Fruit fly (Drosophila melanogaster) whole organism, embryonic: ENCODE results near the gene CG14930.
A peak's percentile ranks its signal among the peaks of the same experiment; 100 is the strongest.

ENCODE experiments used
- Asciz ChIP-seq: fragments of 200-800 bp; sonication (Bioruptor generic); optimal IDR thresholded peaks from 2 replicates; lab custom pipeline; 2017; ENCODE audit warnings: missing biosample characterization, mild to moderate bottlenecking, missing genetic modification characterization, missing genetic modification reagents
- Atf3 ChIP-seq: fragments of 200-800 bp; sonication (Bioruptor generic); optimal IDR thresholded peaks from 3 replicates; lab custom pipeline; 2016; ENCODE audit warnings: missing biosample characterization, missing genetic modification characterization
- CG10147 ChIP-seq: fragments of 200-800 bp; sonication (Bioruptor generic); optimal IDR thresholded peaks from 2 replicates; lab custom pipeline; 2019; ENCODE audit warnings: missing biosample characterization, mild to moderate bottlenecking, missing genetic modification characterization, moderate library complexity
- CG11093 ChIP-seq: fragments of 200-800 bp; sonication (Bioruptor generic); IDR thresholded peaks from 3 replicates; pipeline ENCODE4 v1.3.6; 2022; ENCODE audit warnings: missing biosample characterization, missing genetic modification characterization
- CG12236 ChIP-seq: fragments of 200-800 bp; sonication (Bioruptor generic); optimal IDR thresholded peaks from 2 replicates; lab custom pipeline; 2016; ENCODE audit warnings: missing biosample characterization, missing genetic modification characterization
- CG12391 ChIP-seq: fragments of 200-800 bp; sonication (Bioruptor generic); optimal IDR thresholded peaks from 3 replicates; lab custom pipeline; 2018; ENCODE audit warnings: missing biosample characterization, mild to moderate bottlenecking, missing genetic modification characterization, moderate library complexity
- CG14710 ChIP-seq: fragments of 200-800 bp; sonication (Bioruptor generic); optimal IDR thresholded peaks from 3 replicates; lab custom pipeline; 2019; ENCODE audit warnings: missing biosample characterization, mild to moderate bottlenecking, missing genetic modification characterization, moderate library complexity
- CG15073 ChIP-seq: fragments of 200-800 bp; sonication (Bioruptor generic); optimal IDR thresholded peaks from 2 replicates; lab custom pipeline; 2016; ENCODE audit warnings: missing biosample characterization, missing genetic modification characterization
- CG15696 ChIP-seq: fragments of 200-800 bp; sonication (Bioruptor generic); optimal IDR thresholded peaks from 2 replicates; lab custom pipeline; 2019; ENCODE audit warnings: missing biosample characterization, mild to moderate bottlenecking, missing genetic modification characterization, moderate library complexity
- CG1832 ChIP-seq: fragments of 200-800 bp; sonication (Bioruptor generic); optimal IDR thresholded peaks from 2 replicates; lab custom pipeline; 2017; ENCODE audit warnings: missing biosample characterization, mild to moderate bottlenecking, missing genetic modification characterization, inconsistent platforms
- CG18599 ChIP-seq: fragments of 200-800 bp; sonication (Bioruptor generic); optimal IDR thresholded peaks from 3 replicates; lab custom pipeline; 2017; ENCODE audit warnings: missing biosample characterization, missing genetic modification characterization, mild to moderate bottlenecking, moderate library complexity, missing genetic modification reagents
- CG2875 ChIP-seq: fragments of 200-800 bp; sonication (Bioruptor generic); optimal IDR thresholded peaks from 2 replicates; lab custom pipeline; 2017; ENCODE audit warnings: missing biosample characterization, mild to moderate bottlenecking, missing genetic modification characterization, missing genetic modification reagents
- CG30020 ChIP-seq: fragments of 200-800 bp; optimal IDR thresholded peaks from 2 replicates; lab custom pipeline; 2019; ENCODE audit warnings: missing biosample characterization, mild to moderate bottlenecking, missing genetic modification characterization, moderate library complexity
- CG30403 ChIP-seq: fragments of 200-800 bp; sonication (Bioruptor generic); optimal IDR thresholded peaks from 3 replicates; lab custom pipeline; 2016; ENCODE audit warnings: missing biosample characterization, missing genetic modification characterization
- CG30431 ChIP-seq: fragments of 200-800 bp; sonication (Bioruptor generic); optimal IDR thresholded peaks from 2 replicates; lab custom pipeline; 2017; ENCODE audit warnings: missing biosample characterization, missing genetic modification characterization
- CG34422 ChIP-seq: fragments of 200-800 bp; sonication (Bioruptor generic); IDR thresholded peaks from 3 replicates; pipeline ENCODE4 v1.3.6; 2022; ENCODE audit warnings: missing biosample characterization, missing genetic modification characterization
- CG7745 ChIP-seq: fragments of 200-800 bp; sonication (Bioruptor generic); optimal IDR thresholded peaks from 2 replicates; lab custom pipeline; 2018; ENCODE audit warnings: missing biosample characterization, mild to moderate bottlenecking, missing genetic modification characterization, moderate library complexity
- CG8281 ChIP-seq: fragments of 200-800 bp; sonication (Bioruptor generic); optimal IDR thresholded peaks from 2 replicates; lab custom pipeline; 2018; ENCODE audit warnings: missing biosample characterization, mild to moderate bottlenecking, missing genetic modification characterization, moderate library complexity
- CkIIα-i1 ChIP-seq: fragments of 200-800 bp; sonication (Bioruptor generic); IDR thresholded peaks from 2 replicates; pipeline ENCODE4 v1.3.6; 2022; ENCODE audit warnings: missing biosample characterization, missing genetic modification characterization
- Dp ChIP-seq: fragments of 200-800 bp; sonication (Bioruptor generic); optimal IDR thresholded peaks from 2 replicates; lab custom pipeline; 2018; ENCODE audit warnings: missing biosample characterization, mild to moderate bottlenecking, missing genetic modification characterization, moderate library complexity
- Fer1 ChIP-seq: fragments of 200-800 bp; sonication (Bioruptor generic); optimal IDR thresholded peaks from 2 replicates; lab custom pipeline; 2017; ENCODE audit warnings: missing biosample characterization, mild to moderate bottlenecking, missing genetic modification characterization
- Fer3 ChIP-seq: fragments of 200-800 bp; sonication (Bioruptor generic); optimal IDR thresholded peaks from 2 replicates; lab custom pipeline; 2018; ENCODE audit warnings: missing biosample characterization, mild to moderate bottlenecking, missing genetic modification characterization, moderate library complexity
- Gsc ChIP-seq: fragments of 200-800 bp; sonication (Bioruptor generic); IDR thresholded peaks from 2 replicates; pipeline ENCODE4 v1.3.6; 2022; ENCODE audit warnings: missing biosample characterization, missing genetic modification characterization
- HLH3B ChIP-seq: fragments of 200-800 bp; sonication (Bioruptor generic); IDR thresholded peaks from 2 replicates; pipeline ENCODE4 v1.3.6; 2022; ENCODE audit warnings: missing biosample characterization, missing genetic modification characterization
- Jarid2 ChIP-seq: fragments of 200-800 bp; sonication (Bioruptor generic); optimal IDR thresholded peaks from 3 replicates; lab custom pipeline; 2017; ENCODE audit warnings: mild to moderate bottlenecking, missing biosample characterization, missing genetic modification reagents, missing genetic modification characterization
- Lim3 ChIP-seq: fragments of 200-800 bp; sonication (Bioruptor generic); IDR thresholded peaks from 2 replicates; pipeline ENCODE4 v1.3.6; 2022; ENCODE audit warnings: missing biosample characterization, missing genetic modification characterization
- NC2α ChIP-seq: fragments of 200-800 bp; sonication (Bioruptor generic); optimal IDR thresholded peaks from 2 replicates; lab custom pipeline; 2016; ENCODE audit warnings: missing biosample characterization, missing genetic modification characterization
- NFAT ChIP-seq: fragments of 200-800 bp; sonication (Bioruptor generic); IDR thresholded peaks from 2 replicates; pipeline ENCODE4 v1.3.6; 2022; ENCODE audit warnings: missing biosample characterization, missing genetic modification characterization
- Neu2 ChIP-seq: fragments of 200-800 bp; sonication (Bioruptor generic); optimal IDR thresholded peaks from 3 replicates; lab custom pipeline; 2016; ENCODE audit warnings: missing biosample characterization, missing genetic modification characterization, borderline replicate concordance
- Ravus ChIP-seq: fragments of 200-800 bp; sonication (Bioruptor generic); IDR thresholded peaks from 2 replicates; pipeline ENCODE4 v1.3.6; 2022; ENCODE audit warnings: missing biosample characterization, missing genetic modification characterization
- Rfx ChIP-seq: fragments of 200-800 bp; sonication (Bioruptor generic); IDR thresholded peaks from 2 replicates; pipeline ENCODE4 v1.3.6; 2022; ENCODE audit warnings: missing biosample characterization, missing genetic modification characterization
- TFAM ChIP-seq: fragments of 200-800 bp; sonication (Bioruptor generic); optimal IDR thresholded peaks from 2 replicates; lab custom pipeline; 2017; ENCODE audit warnings: missing biosample characterization, missing genetic modification characterization, inconsistent platforms
- Taf1 ChIP-seq: fragments of 200-800 bp; sonication (Bioruptor generic); IDR thresholded peaks from 2 replicates; pipeline ENCODE4 v1.3.6; 2022; ENCODE audit warnings: missing biosample characterization, missing genetic modification characterization
- ap ChIP-seq: fragments of 200-800 bp; sonication (Bioruptor generic); IDR thresholded peaks from 2 replicates; pipeline ENCODE4 v1.3.6; 2022; ENCODE audit warnings: missing biosample characterization, missing genetic modification characterization
- ash1 ChIP-seq: fragments of 200-800 bp; sonication (Bioruptor generic); optimal IDR thresholded peaks from 2 replicates; lab custom pipeline; 2018; ENCODE audit warnings: missing biosample characterization, mild to moderate bottlenecking, missing genetic modification characterization
- az2 ChIP-seq: fragments of 200-800 bp; sonication (Bioruptor generic); optimal IDR thresholded peaks from 3 replicates; lab custom pipeline; 2016; ENCODE audit warnings: missing biosample characterization, missing genetic modification characterization
- bab2 ChIP-seq: fragments of 200-800 bp; sonication (Bioruptor generic); optimal IDR thresholded peaks from 2 replicates; lab custom pipeline; 2016; ENCODE audit warnings: missing biosample characterization, missing genetic modification characterization
- cad ChIP-seq: fragments of >200 bp; optimal IDR thresholded peaks from 2 replicates; lab custom pipeline; 2017; ENCODE audit warnings: missing biosample characterization, missing genetic modification characterization
- da ChIP-seq: fragments of 200-800 bp; sonication (Bioruptor generic); optimal IDR thresholded peaks from 2 replicates; lab custom pipeline; 2016; ENCODE audit warnings: missing biosample characterization, missing genetic modification characterization
- disco-r ChIP-seq: fragments of 200-800 bp; sonication (Bioruptor generic); optimal IDR thresholded peaks from 2 replicates; lab custom pipeline; 2016; ENCODE audit warnings: missing biosample characterization, missing genetic modification characterization
- dmrt11E ChIP-seq: fragments of 200-800 bp; sonication (Bioruptor generic); optimal IDR thresholded peaks from 3 replicates; lab custom pipeline; 2018; ENCODE audit warnings: missing biosample characterization, mild to moderate bottlenecking, missing genetic modification characterization, moderate library complexity
- fu2 ChIP-seq: fragments of 200-800 bp; sonication (Bioruptor generic); optimal IDR thresholded peaks from 2 replicates; lab custom pipeline; 2016; ENCODE audit warnings: missing biosample characterization, missing genetic modification characterization
- gcm ChIP-seq: fragments of 200-800 bp; sonication (Bioruptor generic); optimal IDR thresholded peaks from 2 replicates; lab custom pipeline; 2019; ENCODE audit warnings: missing biosample characterization, mild to moderate bottlenecking, missing genetic modification characterization, moderate library complexity
- nau ChIP-seq: fragments of 200-800 bp; sonication (Bioruptor generic); optimal IDR thresholded peaks from 3 replicates; lab custom pipeline; 2017; ENCODE audit warnings: missing biosample characterization, mild to moderate bottlenecking, missing genetic modification characterization, missing genetic modification reagents
- pfk ChIP-seq: fragments of 200-800 bp; sonication (Bioruptor generic); optimal IDR thresholded peaks from 2 replicates; lab custom pipeline; 2018; ENCODE audit warnings: missing biosample characterization, mild to moderate bottlenecking, missing genetic modification characterization, moderate library complexity
- so ChIP-seq: fragments of 200-800 bp; sonication (Bioruptor generic); IDR thresholded peaks from 3 replicates; pipeline ENCODE4 v1.3.6; 2022; ENCODE audit warnings: missing biosample characterization, missing genetic modification characterization
- twi ChIP-seq: fragments of 200-800 bp; optimal IDR thresholded peaks from 2 replicates; lab custom pipeline; 2019; ENCODE audit warnings: missing biosample characterization, mild to moderate bottlenecking, missing genetic modification characterization, moderate library complexity
- unc-4 ChIP-seq: fragments of 200-800 bp; sonication (Bioruptor generic); IDR thresholded peaks from 2 replicates; pipeline ENCODE4 v1.3.6; 2022; ENCODE audit warnings: missing biosample characterization, missing genetic modification characterization; ENCODE audit not compliant: partially characterized antibody
- vvl ChIP-seq: fragments of 200-800 bp; sonication (Bioruptor generic); IDR thresholded peaks from 2 replicates; pipeline ENCODE4 v1.3.6; 2022; ENCODE audit warnings: missing biosample characterization, missing genetic modification characterization
- wdn ChIP-seq: fragments of 200-800 bp; sonication (Bioruptor generic); IDR thresholded peaks from 2 replicates; pipeline ENCODE4 v1.3.6; 2022; ENCODE audit warnings: missing biosample characterization, missing genetic modification characterization
- zen ChIP-seq: fragments of 200-800 bp; sonication (Bioruptor generic); optimal IDR thresholded peaks from 3 replicates; lab custom pipeline; 2018; ENCODE audit warnings: missing biosample characterization, mild to moderate bottlenecking, missing genetic modification characterization, moderate library complexity

The CG14930 gene

dm6 chr2L:11498839-11499238, 22.2 kb downstream of the CG14930 start, which contains the start of gene Cog8 (continued):
- TF ChIP-seq Atf3 (GFP tag; lab: Kevin White, UChicago): peak; percentile 0
- TF ChIP-seq ash1 (GFP tag; lab: Kevin White, UChicago): no peak
- TF ChIP-seq NFAT: no peak
- peak; percentile 70 for TF ChIP-seq CG30403
- TF ChIP-seq Lim3 (GFP tag; lab: Robert Waterston, UW): no peak
- no peak for TF ChIP-seq CG2875 (GFP tag; lab: Kevin White, UChicago)
- no peak for TF ChIP-seq CG1832
- TF ChIP-seq CG12236 (GFP tag; lab: Kevin White, UChicago): no peak
- TF ChIP-seq disco-r (GFP tag; lab: Kevin White, UChicago): no peak
- peak; percentile 35 for TF ChIP-seq fu2
- no peak for TF ChIP-seq Fer3 (tag; lab: Kevin White, UChicago)
- TF ChIP-seq gcm (GFP tag; lab: Kevin White, UChicago): no peak
- TF ChIP-seq twi: peak; percentile 49
- no peak for TF ChIP-seq Fer1 (GFP tag; lab: Kevin White, UChicago)
- no peak for TF ChIP-seq Ravus (GFP tag; lab: Robert Waterston, UW)
- no peak for TF ChIP-seq zen
- TF ChIP-seq CkIIα-i1: no peak
- TF ChIP-seq CG11093 (GFP tag; lab: Robert Waterston, UW): no peak; the same call in 2 of the 3 replicates
- TF ChIP-seq Jarid2: no peak
- TF ChIP-seq NC2α (GFP tag; lab: Kevin White, UChicago): no peak
- TF ChIP-seq Asciz (GFP tag; lab: Kevin White, UChicago): no peak
- TF ChIP-seq Neu2 (GFP tag; lab: Kevin White, UChicago): no peak
- no peak for TF ChIP-seq da
- TF ChIP-seq TFAM (GFP tag; lab: Kevin White, UChicago): no peak
- TF ChIP-seq Dp (GFP tag; lab: Kevin White, UChicago): peak; percentile 68
- peak; percentile 29 for TF ChIP-seq CG30431 (GFP tag; lab: Kevin White, UChicago)
- no peak for TF ChIP-seq Gsc (GFP tag; lab: Robert Waterston, UW)
- no peak for TF ChIP-seq CG10147 (GFP tag; lab: Kevin White, UChicago)
- TF ChIP-seq CG14710 (tag; lab: Kevin White, UChicago): peak; percentile 69
- peak; percentile 48 for TF ChIP-seq az2 (GFP tag; lab: Kevin White, UChicago)
- no peak for TF ChIP-seq CG18599 (GFP tag; lab: Kevin White, UChicago)
- TF ChIP-seq CG7745: no peak
- no peak for TF ChIP-seq nau
- peak; percentile 15 for TF ChIP-seq CG30020 (tag; lab: Kevin White, UChicago)
- TF ChIP-seq cad (GFP tag; lab: Kevin White, UChicago): peak; percentile 4
- no peak for TF ChIP-seq pfk (GFP tag; lab: Kevin White, UChicago)
- TF ChIP-seq so (GFP tag; lab: Robert Waterston, UW): no peak
- 0 out of 2 replicates have a peak, but pooled peaks have one; percentile 13 for TF ChIP-seq unc-4
- TF ChIP-seq vvl (GFP tag; lab: Robert Waterston, UW): peak; percentile 22; the same call in 1 of the 2 replicates
- TF ChIP-seq wdn (GFP tag; lab: Robert Waterston, UW): no peak
- TF ChIP-seq CG34422: no peak
- no peak for TF ChIP-seq HLH3B (GFP tag; lab: Robert Waterston, UW)
- no peak for TF ChIP-seq CG8281 (tag; lab: Kevin White, UChicago)
- peak; percentile 60 for TF ChIP-seq CG12391
- peak; percentile 48 for TF ChIP-seq dmrt11E (tag; lab: Kevin White, UChicago)
- no peak for TF ChIP-seq Taf1 (GFP tag; lab: Robert Waterston, UW)
- TF ChIP-seq ap (GFP tag; lab: Robert Waterston, UW): no peak
- TF ChIP-seq CG15696 (tag; lab: Kevin White, UChicago): peak; percentile 17
- peak; percentile 24; the same call in 1 of the 2 replicates for TF ChIP-seq Rfx (GFP tag; lab: Robert Waterston, UW)
- no peak for TF ChIP-seq CG15073 (GFP tag; lab: Kevin White, UChicago)
- TF ChIP-seq bab2 (GFP tag; lab: Kevin White, UChicago): peak; percentile 58
